Worm (Caenorhabditis elegans) whole organism, L3 larva: ENCODE results near the gene Y50D4B.2.

ENCODE experiments used
- R02D3.7 ChIP-seq: fragments of 150-350 bp; optimal IDR thresholded peaks from 2 replicates; lab custom pipeline; 2014; ENCODE audit warnings: missing biosample characterization, missing genetic modification characterization
- aly-2 ChIP-seq: fragments of 150-350 bp; optimal IDR thresholded peaks from 2 replicates; lab custom pipeline; 2014; ENCODE audit warnings: missing biosample characterization, missing genetic modification characterization
- ama-1 ChIP-seq: fragments of 150-350 bp; optimal IDR thresholded peaks from 2 replicates; lab custom pipeline; 2018
- ceh-16 ChIP-seq: sonication (generic microtip); optimal IDR thresholded peaks from 2 replicates; lab custom pipeline; 2017; ENCODE audit warnings: missing biosample characterization, missing genetic modification characterization
- ceh-82 ChIP-seq: fragments of 150-350 bp; optimal IDR thresholded peaks from 2 replicates; lab custom pipeline; 2014; ENCODE audit warnings: missing biosample characterization, missing genetic modification characterization
- ceh-9 ChIP-seq: sonication (generic microtip); optimal IDR thresholded peaks from 2 replicates; lab custom pipeline; 2018; ENCODE audit warnings: missing biosample characterization, missing genetic modification characterization
- daf-12 ChIP-seq: fragments of 150-350 bp; optimal IDR thresholded peaks from 2 replicates; lab custom pipeline; 2014; ENCODE audit warnings: missing biosample characterization, missing genetic modification reagents, missing genetic modification characterization
- egl-27 ChIP-seq: sonication (generic microtip); optimal IDR thresholded peaks from 4 replicates; lab custom pipeline; 2017; ENCODE audit warnings: missing biosample characterization, missing genetic modification reagents, missing genetic modification characterization
- egl-5 ChIP-seq: fragments of 150-350 bp; optimal IDR thresholded peaks from 2 replicates; lab custom pipeline; 2017; ENCODE audit warnings: missing biosample characterization, missing genetic modification reagents, missing genetic modification characterization, inconsistent platforms
- elt-1 ChIP-seq: fragments of 150-350 bp; optimal IDR thresholded peaks from 2 replicates; lab custom pipeline; 2014; ENCODE audit warnings: missing biosample characterization, missing genetic modification characterization
- elt-2 ChIP-seq: sonication (generic microtip); optimal IDR thresholded peaks from 2 replicates; lab custom pipeline; 2016; ENCODE audit warnings: missing genetic modification reagents, mild to moderate bottlenecking, missing genetic modification characterization, missing compliant biosample characterization
- elt-3 ChIP-seq, 3 experiments: fragments of 150-350 bp in 1 of 3; sonication (generic microtip) in 2 of 3; optimal IDR thresholded peaks; 2 replicates in 2 of 3; 4 replicates in 1 of 3; lab custom pipeline; 2014 to 2017; ENCODE audit warnings: missing biosample characterization in 3 of 3, missing genetic modification characterization in 3 of 3
- eor-1 ChIP-seq, 2 experiments: fragments of 150-350 bp; optimal IDR thresholded peaks; 2 replicates each; lab custom pipeline; 2014 to 2018; ENCODE audit warnings: missing biosample characterization in 2 of 2, missing genetic modification characterization in 2 of 2
- fkh-10 ChIP-seq: sonication (generic microtip); optimal IDR thresholded peaks from 2 replicates; lab custom pipeline; 2017; ENCODE audit warnings: missing biosample characterization, missing genetic modification reagents, missing genetic modification characterization
- fkh-2 ChIP-seq: fragments of 150-350 bp; optimal IDR thresholded peaks from 2 replicates; lab custom pipeline; 2014; ENCODE audit warnings: missing biosample characterization, missing genetic modification reagents, missing genetic modification characterization
- fos-1 ChIP-seq: fragments of 150-350 bp; optimal IDR thresholded peaks from 2 replicates; lab custom pipeline; 2014; ENCODE audit warnings: missing biosample characterization, missing genetic modification characterization
- hmg-11 ChIP-seq: sonication (generic microtip); optimal IDR thresholded peaks from 2 replicates; lab custom pipeline; 2016; ENCODE audit warnings: missing genetic modification characterization, missing compliant biosample characterization
- jun-1 ChIP-seq: fragments of 150-350 bp; optimal IDR thresholded peaks from 2 replicates; lab custom pipeline; 2014; ENCODE audit warnings: missing biosample characterization, missing genetic modification reagents, missing genetic modification characterization
- lin-15B ChIP-seq: fragments of 150-350 bp; optimal IDR thresholded peaks from 2 replicates; lab custom pipeline; 2014; ENCODE audit warnings: missing biosample characterization, missing genetic modification characterization
- lin-39 ChIP-seq: fragments of 150-350 bp; optimal IDR thresholded peaks from 2 replicates; lab custom pipeline; 2018; ENCODE audit warnings: missing biosample characterization, missing genetic modification reagents, missing genetic modification characterization
- lsy-12 ChIP-seq: sonication (generic microtip); optimal IDR thresholded peaks from 2 replicates; lab custom pipeline; 2016; ENCODE audit warnings: mild to moderate bottlenecking, missing genetic modification characterization, missing compliant biosample characterization
- mdl-1 ChIP-seq: fragments of 150-350 bp; optimal IDR thresholded peaks from 2 replicates; lab custom pipeline; 2014; ENCODE audit warnings: missing biosample characterization, missing genetic modification characterization
- mml-1 ChIP-seq: fragments of 150-350 bp; sonication (generic microtip); optimal IDR thresholded peaks from 3 replicates; lab custom pipeline; 2014; ENCODE audit warnings: missing biosample characterization, missing genetic modification characterization
- nfya-1 ChIP-seq: sonication (generic microtip); optimal IDR thresholded peaks from 2 replicates; lab custom pipeline; 2017; ENCODE audit warnings: missing genetic modification characterization, mild to moderate bottlenecking, missing compliant biosample characterization, antibody characterized with exemption, moderate library complexity; ENCODE audit not compliant: insufficient read depth
- nhr-11 ChIP-seq: fragments of 150-350 bp; optimal IDR thresholded peaks from 2 replicates; lab custom pipeline; 2014; ENCODE audit warnings: missing biosample characterization, missing genetic modification characterization
- nhr-12 ChIP-seq: fragments of 150-350 bp; optimal IDR thresholded peaks from 2 replicates; lab custom pipeline; 2014; ENCODE audit warnings: missing biosample characterization, missing genetic modification characterization
- nhr-23 ChIP-seq: fragments of 150-350 bp; optimal IDR thresholded peaks from 2 replicates; lab custom pipeline; 2014; ENCODE audit warnings: missing biosample characterization, missing genetic modification reagents, missing genetic modification characterization
- nhr-237 ChIP-seq: fragments of 150-350 bp; optimal IDR thresholded peaks from 2 replicates; lab custom pipeline; 2014; ENCODE audit warnings: missing biosample characterization, missing genetic modification characterization
- nhr-25 ChIP-seq: sonication (generic microtip); optimal IDR thresholded peaks from 2 replicates; lab custom pipeline; 2017; ENCODE audit warnings: missing biosample characterization, missing genetic modification characterization
- nhr-28 ChIP-seq: fragments of 150-350 bp; optimal IDR thresholded peaks from 2 replicates; lab custom pipeline; 2014; ENCODE audit warnings: missing biosample characterization, missing genetic modification characterization
- nhr-67 ChIP-seq: fragments of 150-350 bp; optimal IDR thresholded peaks from 2 replicates; lab custom pipeline; 2014; ENCODE audit warnings: missing biosample characterization, missing genetic modification characterization
- nhr-76 ChIP-seq: fragments of 150-350 bp; sonication (generic microtip); optimal IDR thresholded peaks from 5 replicates; lab custom pipeline; 2014; ENCODE audit warnings: missing biosample characterization, missing genetic modification characterization
- nhr-77 ChIP-seq: fragments of 150-350 bp; optimal IDR thresholded peaks from 2 replicates; lab custom pipeline; 2014; ENCODE audit warnings: missing biosample characterization, missing genetic modification characterization
- pha-4 ChIP-seq: fragments of 150-350 bp; optimal IDR thresholded peaks from 2 replicates; lab custom pipeline; 2014; ENCODE audit warnings: missing biosample characterization, missing genetic modification reagents, missing genetic modification characterization
- skn-1 ChIP-seq: fragments of 150-350 bp; optimal IDR thresholded peaks from 2 replicates; lab custom pipeline; 2014; ENCODE audit warnings: missing biosample characterization, missing genetic modification characterization
- snpc-4 ChIP-seq: fragments of 150-350 bp; optimal IDR thresholded peaks from 2 replicates; lab custom pipeline; 2014; ENCODE audit warnings: missing biosample characterization, missing genetic modification characterization
- unc-39 ChIP-seq: sonication (generic microtip); optimal IDR thresholded peaks from 4 replicates; lab custom pipeline; 2017; ENCODE audit warnings: missing biosample characterization, missing genetic modification characterization
- unc-62 ChIP-seq: fragments of 150-350 bp; sonication (generic microtip); optimal IDR thresholded peaks from 4 replicates; lab custom pipeline; 2014; ENCODE audit warnings: missing biosample characterization, missing genetic modification reagents, missing genetic modification characterization
- zag-1 ChIP-seq: fragments of 150-350 bp; optimal IDR thresholded peaks from 2 replicates; lab custom pipeline; 2014; ENCODE audit warnings: missing biosample characterization, missing genetic modification characterization
- ztf-11 ChIP-seq: fragments of 150-350 bp; optimal IDR thresholded peaks from 2 replicates; lab custom pipeline; 2014; ENCODE audit warnings: missing biosample characterization, missing genetic modification characterization
- ztf-4 ChIP-seq: fragments of 150-350 bp; optimal IDR thresholded peaks from 2 replicates; lab custom pipeline; 2014; ENCODE audit warnings: missing biosample characterization, missing genetic modification characterization

Gene Y50D4B.2

DNA sequence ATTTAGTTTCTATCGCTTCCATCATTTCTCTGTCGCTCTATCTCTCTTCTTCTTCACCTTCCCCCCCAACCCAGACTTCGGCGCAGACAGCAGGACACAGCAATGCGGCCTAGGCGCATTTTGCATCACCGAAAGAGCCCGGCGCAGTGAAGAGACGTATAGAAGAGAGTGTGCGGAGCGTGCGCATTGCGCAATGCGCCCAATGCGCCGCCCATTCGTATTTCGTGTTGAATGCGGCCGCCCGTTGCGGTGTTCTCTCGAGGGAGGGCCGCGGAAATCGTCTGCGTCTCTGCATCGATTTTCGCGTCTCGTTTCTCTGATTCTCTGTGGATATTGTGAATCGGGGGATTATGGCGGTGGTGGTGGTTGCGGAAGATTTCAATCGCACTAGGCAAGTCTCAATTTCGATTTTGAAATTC, 51.0 kb downstream of the Y50D4B.2 start (continued):
- peak; percentile 96 for TF ChIP-seq elt-2 (tag; lab: Kevin White, UChicago)
- TF ChIP-seq nhr-25 (tag; lab: Kevin White, UChicago), result peak; percentile 98
- TF ChIP-seq snpc-4 (tag; lab: Kevin White, UChicago), result peak; percentile 83
- peak; percentile 68 for TF ChIP-seq aly-2 (tag; lab: Kevin White, UChicago)
- TF ChIP-seq egl-5 (tag; lab: Kevin White, UChicago), result peak; percentile 87
- peak; percentile 94 for TF ChIP-seq unc-62
- peak; percentile 86 for TF ChIP-seq ceh-82
- TF ChIP-seq nfya-1 (tag; lab: Kevin White, UChicago), result peak; percentile 97
- peak; percentile 93 for TF ChIP-seq ztf-4 (tag; lab: Kevin White, UChicago)
- peak; percentile 86 for TF ChIP-seq nhr-77 (tag; lab: Kevin White, UChicago)
- TF ChIP-seq mml-1 (tag; lab: Kevin White, UChicago), result no peak
- TF ChIP-seq ceh-9, result no peak
- TF ChIP-seq ztf-11 (tag; lab: Kevin White, UChicago), result no peak
- TF ChIP-seq nhr-237 (tag; lab: Kevin White, UChicago), result peak; percentile 63
- peak in 1 of 2 experiments; percentile 79 for TF ChIP-seq eor-1 (tag; optimal IDR thresholded peaks at IDR 0.05; lab: Kevin White, UChicago)
- peak; percentile 88 for TF ChIP-seq pha-4 (tag; lab: Kevin White, UChicago)
- peak; percentile 94 for TF ChIP-seq lin-15B (tag; lab: Kevin White, UChicago)

DNA sequence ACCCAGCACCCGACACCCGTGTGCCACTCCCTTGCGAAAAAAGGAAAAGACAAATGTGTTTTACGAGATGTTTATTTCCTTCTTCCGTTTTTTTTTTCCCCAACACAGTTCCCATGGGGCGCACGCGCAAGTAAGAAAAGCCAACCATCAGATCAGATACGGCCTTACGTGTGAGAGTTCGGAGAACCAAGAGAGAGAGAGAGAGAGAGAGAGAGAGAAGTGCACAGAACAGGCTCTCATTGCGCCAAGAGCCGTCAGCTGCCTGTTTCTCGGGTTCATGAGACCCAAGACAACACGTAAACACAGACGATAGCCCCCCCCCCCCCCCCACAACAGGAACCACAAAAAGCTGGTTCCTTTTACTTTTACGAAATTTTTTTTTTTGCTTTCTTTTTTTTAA, 51.5 kb downstream of the Y50D4B.2 start:
- no peak for TF ChIP-seq lin-15B (tag; lab: Kevin White, UChicago)
- TF ChIP-seq nhr-28 (tag; lab: Kevin White, UChicago), result no peak
- no peak for TF ChIP-seq ama-1
- no peak for TF ChIP-seq nhr-11
- TF ChIP-seq R02D3.7, result no peak
- no peak for TF ChIP-seq skn-1 (tag; lab: Kevin White, UChicago)
- TF ChIP-seq nhr-77 (tag; lab: Kevin White, UChicago), result no peak
- no peak for TF ChIP-seq mdl-1 (tag; lab: Kevin White, UChicago)
- no peak for TF ChIP-seq ztf-11 (tag; lab: Kevin White, UChicago)
- no peak for TF ChIP-seq ztf-4 (tag; lab: Kevin White, UChicago)
- no peak for TF ChIP-seq fkh-2 (tag; lab: Kevin White, UChicago)
- TF ChIP-seq eor-1 (tag; optimal IDR thresholded peaks at IDR 0.05; lab: Kevin White, UChicago), result no peak
- TF ChIP-seq nhr-23, result no peak
- TF ChIP-seq egl-27, result no peak
- TF ChIP-seq nhr-237 (tag; lab: Kevin White, UChicago), result no peak
- no peak for TF ChIP-seq unc-39
- TF ChIP-seq nhr-25 (tag; lab: Kevin White, UChicago), result no peak
- no peak for TF ChIP-seq elt-2 (tag; lab: Kevin White, UChicago)
- no peak for TF ChIP-seq elt-3 (tag; optimal IDR thresholded peaks at IDR 0.05; lab: Kevin White, UChicago)
- TF ChIP-seq lsy-12 (tag; lab: Kevin White, UChicago), result no peak

ce11 chrV:1152736-1153135, 52.4 kb downstream of the Y50D4B.2 start:
- TF ChIP-seq elt-1 (tag; lab: Kevin White, UChicago) (no peak), unc-39 (no peak), pha-4 (tag; lab: Kevin White, UChicago) (no peak), fkh-10 (GFP tag; lab: Kevin White, UChicago) (no peak), hmg-11 (tag; lab: Kevin White, UChicago) (no peak), mdl-1 (tag; lab: Kevin White, UChicago) (no peak), nhr-67 (tag; lab: Kevin White, UChicago) (no peak), ztf-11 (tag; lab: Kevin White, UChicago) (no peak), ceh-82 (no peak), ama-1 (no peak), nhr-25 (tag; lab: Kevin White, UChicago) (no peak), daf-12 (tag; lab: Kevin White, UChicago) (no peak), fkh-2 (tag; lab: Kevin White, UChicago) (no peak), snpc-4 (tag; lab: Kevin White, UChicago) (no peak)

DNA sequence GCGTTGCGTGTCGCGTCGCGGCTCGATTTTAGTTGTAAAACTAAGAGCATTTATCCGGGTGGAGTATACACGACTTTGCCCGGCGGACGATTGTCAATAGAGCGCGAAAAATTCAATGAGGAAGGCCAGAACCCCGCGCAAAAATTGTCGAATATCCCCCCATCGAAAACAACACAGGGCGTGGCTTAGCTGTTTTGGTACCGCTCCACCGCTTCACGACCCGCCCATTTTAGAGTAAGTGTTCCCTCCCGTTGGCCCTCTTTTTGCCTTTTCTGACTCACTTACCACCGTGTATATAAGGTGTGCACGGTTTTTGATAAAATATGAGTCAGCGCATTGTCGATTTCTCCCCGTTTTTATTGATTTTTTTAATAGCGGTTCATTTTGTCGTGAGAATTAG, 53.0 kb downstream of the Y50D4B.2 start:
- no peak for TF ChIP-seq ceh-82
- TF ChIP-seq lin-39 (tag; lab: Kevin White, UChicago), result no peak
- no peak for TF ChIP-seq nhr-76 (tag; lab: Kevin White, UChicago)
- no peak for TF ChIP-seq lin-15B (tag; lab: Kevin White, UChicago)
- TF ChIP-seq jun-1, result no peak
- no peak for TF ChIP-seq daf-12 (tag; lab: Kevin White, UChicago)
- TF ChIP-seq fkh-10 (GFP tag; lab: Kevin White, UChicago), result no peak
- no peak for TF ChIP-seq fos-1
- no peak for TF ChIP-seq skn-1 (tag; lab: Kevin White, UChicago)
- no peak for TF ChIP-seq ceh-16 (tag; lab: Kevin White, UChicago)
- no peak for TF ChIP-seq zag-1 (tag; lab: Kevin White, UChicago)
- TF ChIP-seq nhr-12, result no peak
- no peak for TF ChIP-seq ceh-9
- TF ChIP-seq, all 47 proteins: peak for 0
